Worm (Caenorhabditis elegans) whole organism, L4/young adult: ENCODE data around the gene srbc-40.

Experiments
- W03F9.2 ChIP-seq: fragments of 150-350 bp; optimal IDR thresholded peaks from 2 replicates; lab custom pipeline; 2014; ENCODE audit warnings: missing biosample characterization, missing genetic modification characterization
- him-1 ChIP-seq: sonication (generic microtip); optimal IDR thresholded peaks from 2 replicates; lab custom pipeline; 2016; ENCODE audit warnings: missing genotype, missing genetic modification reagents, missing genetic modification characterization, missing compliant biosample characterization

DNA sequence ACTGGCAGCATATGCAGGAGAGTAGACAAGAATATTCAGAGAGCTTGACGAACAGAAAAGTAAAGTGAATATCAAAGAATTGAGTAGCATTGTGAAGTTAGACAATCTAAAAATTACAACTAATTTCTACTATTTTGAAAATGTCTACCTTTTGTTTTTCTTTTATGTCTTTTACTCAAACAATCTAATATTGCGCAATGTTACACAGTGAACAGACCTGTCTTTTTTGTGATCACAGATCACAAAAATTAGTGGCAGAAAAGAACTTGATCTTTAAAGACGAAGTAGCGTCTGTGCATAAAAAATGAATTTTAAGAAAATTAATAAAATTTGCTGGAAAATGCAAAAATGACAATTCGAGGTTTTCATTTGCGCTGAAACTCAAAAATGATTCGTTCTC is 20.6 kb downstream of the srbc-40 start:
- no peak for TF ChIP-seq W03F9.2 (tag; lab: Kevin White, UChicago)
- no peak for TF ChIP-seq him-1 (tag; lab: Kevin White, UChicago)
